Fruit fly (Drosophila melanogaster) whole organism, prepupa: ENCODE data around the gene CG42500.

Source experiments
- CG15336 ChIP-seq: fragments of 200-800 bp; sonication (Bioruptor generic); IDR thresholded peaks from 2 replicates; pipeline ENCODE4 v1.3.6; 2022; ENCODE audit warnings: missing biosample characterization, missing genetic modification characterization
- CG31627 ChIP-seq: fragments of 200-800 bp; sonication (Bioruptor generic); optimal IDR thresholded peaks from 3 replicates; lab custom pipeline; 2016; ENCODE audit warnings: missing biosample characterization, missing genetic modification characterization
- CG6792 ChIP-seq: fragments of 200-800 bp; sonication (Bioruptor generic); optimal IDR thresholded peaks from 3 replicates; lab custom pipeline; 2016; ENCODE audit warnings: missing biosample characterization, missing genetic modification characterization
- CG8319 ChIP-seq: fragments of 200-800 bp; sonication (Bioruptor generic); optimal IDR thresholded peaks from 3 replicates; lab custom pipeline; 2016; ENCODE audit warnings: missing biosample characterization, missing genetic modification characterization
- CG8632 ChIP-seq: fragments of 200-800 bp; sonication (Bioruptor generic); optimal IDR thresholded peaks from 3 replicates; lab custom pipeline; 2016; ENCODE audit warnings: missing biosample characterization, missing genetic modification characterization
- Ets96B ChIP-seq: fragments of 200-800 bp; optimal IDR thresholded peaks from 2 replicates; lab custom pipeline; 2019; ENCODE audit warnings: missing biosample characterization, mild to moderate bottlenecking, missing genetic modification characterization, moderate library complexity
- Lpt ChIP-seq: fragments of 200-800 bp; sonication (Bioruptor generic); optimal IDR thresholded peaks from 3 replicates; lab custom pipeline; 2016; ENCODE audit warnings: missing biosample characterization, missing genetic modification characterization
- lz ChIP-seq: fragments of 200-800 bp; sonication (Bioruptor generic); optimal IDR thresholded peaks from 3 replicates; lab custom pipeline; 2016; ENCODE audit warnings: missing biosample characterization, missing genetic modification characterization
- pdm3 ChIP-seq: fragments of 200-800 bp; sonication (Bioruptor generic); optimal IDR thresholded peaks from 3 replicates; lab custom pipeline; 2016; ENCODE audit warnings: missing biosample characterization, missing genetic modification characterization
- vri ChIP-seq: fragments of 200-800 bp; sonication (Bioruptor generic); optimal IDR thresholded peaks from 3 replicates; lab custom pipeline; 2016; ENCODE audit warnings: missing biosample characterization, mild to moderate bottlenecking, missing genetic modification characterization

DNA sequence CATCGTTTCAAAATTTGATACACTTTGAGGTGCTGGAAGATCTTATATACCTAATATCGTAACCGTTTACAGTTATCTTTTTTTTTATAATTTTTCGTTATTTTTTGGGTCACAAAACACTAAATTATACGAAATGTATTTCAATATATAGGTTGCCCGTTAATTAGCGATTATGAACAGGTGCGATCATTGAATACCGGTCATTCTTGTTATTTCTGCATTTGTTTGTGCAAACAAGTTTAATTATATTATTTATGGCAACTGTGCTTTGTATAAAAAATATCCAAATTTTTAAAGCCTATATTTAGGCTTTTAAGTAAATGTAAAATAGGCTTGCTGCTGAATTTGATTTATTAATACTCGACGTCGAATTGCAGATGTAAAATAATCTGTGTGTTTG lies at the start of gene CG42500:
- TF ChIP-seq pdm3 = no peak
- TF ChIP-seq CG31627 (GFP tag; lab: Kevin White, UChicago) = no peak
- no peak for TF ChIP-seq CG8632 (GFP tag; lab: Kevin White, UChicago)
- no peak for TF ChIP-seq Lpt (GFP tag; lab: Kevin White, UChicago)
- no peak for TF ChIP-seq CG6792
- TF ChIP-seq CG8319 (GFP tag; lab: Kevin White, UChicago) = no peak
- no peak for TF ChIP-seq Ets96B
- TF ChIP-seq CG15336 (GFP tag; lab: Robert Waterston, UW) = no peak
- no peak for TF ChIP-seq vri (GFP tag; lab: Kevin White, UChicago)
- TF ChIP-seq lz (GFP tag; lab: Kevin White, UChicago) = no peak
